Fruit fly (Drosophila melanogaster) S2 (cell line): Measurements from ENCODE around the gene CG5793.

Source experiments
- CG8478 ChIP-seq: fragments of >200 bp; optimal IDR thresholded peaks from 2 replicates; lab custom pipeline; 2018
- CTCF ChIP-seq, 2 experiments: fragments of >200 bp; optimal IDR thresholded peaks; 2 replicates each; lab custom pipeline; 2018

dm6 chr3R:21109712-21110111 lies 17.7 kb upstream of the CG5793 start:
- TF ChIP-seq CG8478 (lab: Kevin White, UChicago) (no peak), CTCF (optimal IDR thresholded peaks at IDR 0.05; lab: Kevin White, UChicago) (no peak)
